Worm (Caenorhabditis elegans): ENCODE data around the gene M163.11.

Gene M163.11

DNA sequence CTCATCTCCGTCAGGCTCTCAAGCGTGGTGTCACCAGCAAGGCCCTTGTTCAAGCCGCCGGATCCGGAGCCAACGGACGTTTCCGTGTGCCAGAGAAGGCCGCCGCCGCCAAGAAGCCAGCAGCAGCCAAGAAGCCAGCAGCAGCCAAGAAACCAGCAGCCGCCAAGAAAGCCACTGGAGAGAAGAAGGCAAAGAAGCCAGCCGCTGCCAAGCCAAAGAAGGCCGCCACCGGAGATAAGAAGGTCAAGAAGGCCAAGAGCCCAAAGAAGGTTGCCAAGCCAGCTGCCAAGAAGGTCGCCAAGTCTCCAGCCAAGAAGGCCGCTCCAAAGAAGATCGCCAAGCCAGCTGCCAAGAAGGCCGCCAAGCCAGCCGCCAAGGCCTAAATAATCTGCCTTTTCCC lies 11.3 kb downstream of the M163.11 start:
- TF ChIP-seq ceh-9 (tag; optimal IDR thresholded peaks at IDR 0.05) (no peak), pha-4 (tag; optimal IDR thresholded peaks at IDR 0.05) (no peak), ZK546.5 (tag; optimal IDR thresholded peaks at IDR 0.05) (no peak), hmg-11 (tag; optimal IDR thresholded peaks at IDR 0.05) (no peak), nhr-67 (tag; optimal IDR thresholded peaks at IDR 0.05) (no peak), R02D3.7 (tag; optimal IDR thresholded peaks at IDR 0.05) (no peak), sea-2 (GFP tag; optimal IDR thresholded peaks at IDR 0.05) (no peak), mdl-1 (tag; optimal IDR thresholded peaks at IDR 0.05) (no peak)

DNA sequence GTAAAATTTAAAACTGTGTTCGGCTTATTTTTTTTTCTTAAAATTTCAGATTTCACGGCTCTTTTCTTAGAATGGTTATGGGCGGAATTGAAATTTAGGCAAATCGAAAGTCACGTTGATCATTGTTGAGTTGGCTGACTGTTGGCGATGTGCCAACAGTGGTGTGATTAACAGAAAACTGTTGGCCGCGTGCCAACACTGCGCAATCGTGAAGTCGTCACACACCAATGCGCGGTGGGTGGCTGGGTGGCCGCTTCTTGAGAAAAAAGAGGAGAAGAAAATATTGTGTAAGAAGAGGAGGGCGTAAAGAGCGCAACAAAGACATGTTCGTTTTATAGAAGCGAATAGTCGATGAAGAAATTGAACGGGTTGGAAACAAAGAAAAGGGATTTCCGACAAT lies 11.9 kb downstream of the M163.11 start:
- TF ChIP-seq elt-1 (tag; optimal IDR thresholded peaks at IDR 0.05) (peak; percentile 39), ama-1 (optimal IDR thresholded peaks at IDR 0.05) (peak; percentile 63), nhr-23 (tag; optimal IDR thresholded peaks at IDR 0.05) (no peak), lin-39 (tag; optimal IDR thresholded peaks at IDR 0.05) (peak; percentile 7), nhr-67 (tag; optimal IDR thresholded peaks at IDR 0.05) (no peak), pha-4 (tag; optimal IDR thresholded peaks at IDR 0.05) (peak; percentile 18), nhr-77 (tag; optimal IDR thresholded peaks at IDR 0.05) (no peak), hmg-11 (tag; optimal IDR thresholded peaks at IDR 0.05) (peak; percentile 41), nfya-1 (tag; optimal IDR thresholded peaks at IDR 0.05; ENCODE audit: insufficient read depth) (peak; percentile 31), nhr-25 (tag; optimal IDR thresholded peaks at IDR 0.05) (peak; percentile 5)

ce11 chrX:14492441-14492840 lies 13.3 kb downstream of the M163.11 start:
- TF ChIP-seq nhr-237 (tag; optimal IDR thresholded peaks at IDR 0.05) (no peak), fkh-2 (tag; optimal IDR thresholded peaks at IDR 0.05) (no peak), lin-39 (tag; optimal IDR thresholded peaks at IDR 0.05) (no peak), nhr-12 (tag; optimal IDR thresholded peaks at IDR 0.05) (no peak), jun-1 (tag; optimal IDR thresholded peaks at IDR 0.05) (no peak), skn-1 (tag; optimal IDR thresholded peaks at IDR 0.05) (no peak), elt-3 (tag; optimal IDR thresholded peaks at IDR 0.05) (no peak), nhr-28 (tag; optimal IDR thresholded peaks at IDR 0.05) (no peak)

ce11 chrX:14495075-14495474 lies 15.9 kb downstream of the M163.11 start:
- TF ChIP-seq nfya-1 (tag; optimal IDR thresholded peaks at IDR 0.05; ENCODE audit: insufficient read depth) (peak; percentile 9), pha-4 (tag; optimal IDR thresholded peaks at IDR 0.05) (peak; percentile 41), ceh-28 (tag; optimal IDR thresholded peaks at IDR 0.05) (no peak), mml-1 (tag; optimal IDR thresholded peaks at IDR 0.05) (no peak), skn-1 (tag; optimal IDR thresholded peaks at IDR 0.05) (no peak), lin-39 (tag; optimal IDR thresholded peaks at IDR 0.05) (peak; percentile 61)

- no peak for TF ChIP-seq ztf-4 (tag; optimal IDR thresholded peaks at IDR 0.05)
- TF ChIP-seq nhr-76 (tag; optimal IDR thresholded peaks at IDR 0.05), result no peak
- no peak for TF ChIP-seq egl-5 (tag; optimal IDR thresholded peaks at IDR 0.05)
- no peak for TF ChIP-seq ztf-11 (tag; optimal IDR thresholded peaks at IDR 0.05)
- TF ChIP-seq skn-1 (tag; optimal IDR thresholded peaks at IDR 0.05), result no peak
- no peak for TF ChIP-seq sea-2 (GFP tag; optimal IDR thresholded peaks at IDR 0.05)
- TF ChIP-seq lsy-12 (tag; optimal IDR thresholded peaks at IDR 0.05), result no peak
- TF ChIP-seq aly-2 (tag; optimal IDR thresholded peaks at IDR 0.05), result no peak
- no peak for TF ChIP-seq eor-1 (tag; optimal IDR thresholded peaks at IDR 0.05)
- no peak for TF ChIP-seq ceh-82 (tag; optimal IDR thresholded peaks at IDR 0.05)
- no peak for TF ChIP-seq nfya-1 (tag; optimal IDR thresholded peaks at IDR 0.05; ENCODE audit: insufficient read depth)
- TF ChIP-seq nhr-67 (tag; optimal IDR thresholded peaks at IDR 0.05), result no peak
- no peak for TF ChIP-seq fkh-10 (GFP tag; optimal IDR thresholded peaks at IDR 0.05)
- TF ChIP-seq nhr-11 (tag; optimal IDR thresholded peaks at IDR 0.05), result no peak
- TF ChIP-seq hmg-11 (tag; optimal IDR thresholded peaks at IDR 0.05), result no peak
- TF ChIP-seq jun-1 (tag; optimal IDR thresholded peaks at IDR 0.05), result no peak
These were observed 16.6 kb downstream of the M163.11 start, which contains the start of gene ztf-14 for ce11 chrX:14495785-14496184. Gene ztf-14, plus strand, starts transcription at chrX:14496085.

DNA sequence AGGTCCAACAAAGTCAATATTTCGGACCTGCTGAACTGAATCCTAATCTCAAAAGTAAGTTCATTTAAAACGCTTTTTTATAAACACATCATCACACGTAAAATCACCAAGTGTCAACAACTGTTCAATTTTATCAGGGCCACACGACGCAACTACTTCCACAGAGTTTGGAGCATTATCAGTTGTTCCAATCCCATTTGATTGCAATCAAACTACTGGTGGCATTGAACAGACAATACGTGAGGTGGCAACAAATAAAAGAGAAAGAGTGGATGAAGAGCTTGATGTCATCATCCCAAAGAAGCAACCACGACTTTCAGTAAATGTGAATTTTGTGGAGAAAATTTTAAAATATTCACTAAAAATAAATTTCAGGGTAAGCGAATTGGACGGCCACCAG lies 17.4 kb downstream of the M163.11 start:
- peak; percentile 81 for TF ChIP-seq egl-5 (tag; optimal IDR thresholded peaks at IDR 0.05)
- no peak for TF ChIP-seq nhr-76 (tag; optimal IDR thresholded peaks at IDR 0.05)
